Worm (Caenorhabditis elegans) whole organism, young adult: ENCODE data around the gene F55G11.2.

Experiments used
- K12H6.12 ChIP-seq: fragments of 200-800 bp; sonication (Bioruptor generic); optimal IDR thresholded peaks from 2 replicates; lab custom pipeline; 2018; ENCODE audit warnings: mild to moderate bottlenecking, missing genetic modification characterization, missing compliant biosample characterization
- Y67H2A.10 ChIP-seq: fragments of 200-800 bp; sonication (Bioruptor generic); conservative IDR thresholded peaks from 2 replicates; pipeline ENCODE4 v1.3.6; 2022; ENCODE audit warnings: missing genetic modification reagents, missing genetic modification characterization, missing compliant biosample characterization
- aptf-2 ChIP-seq: fragments of 200-800 bp; sonication (Bioruptor generic); conservative IDR thresholded peaks from 2 replicates; pipeline ENCODE4 v1.3.6; 2022; ENCODE audit warnings: missing genetic modification reagents, missing genetic modification characterization, missing compliant biosample characterization
- athp-1 ChIP-seq: sonication (generic microtip); optimal IDR thresholded peaks from 2 replicates; lab custom pipeline; 2017; ENCODE audit warnings: mild to moderate bottlenecking, missing genetic modification characterization, missing compliant biosample characterization
- ceh-27 ChIP-seq: fragments of 200-800 bp; sonication (Bioruptor generic); optimal IDR thresholded peaks from 2 replicates; lab custom pipeline; 2018; ENCODE audit warnings: mild to moderate bottlenecking, missing genetic modification characterization, moderate library complexity, missing compliant biosample characterization
- ceh-40 ChIP-seq: fragments of 200-800 bp; sonication (Bioruptor generic); IDR thresholded peaks from 2 replicates; pipeline ENCODE4 v1.3.6; 2022; ENCODE audit warnings: missing genetic modification characterization, missing compliant biosample characterization
- ceh-79 ChIP-seq: sonication (generic microtip); optimal IDR thresholded peaks from 2 replicates; lab custom pipeline; 2017; ENCODE audit warnings: mild to moderate bottlenecking, missing genetic modification characterization, missing compliant biosample characterization
- egrh-3 ChIP-seq: fragments of 200-800 bp; sonication (Bioruptor generic); IDR thresholded peaks from 2 replicates; pipeline ENCODE4 v1.3.6; 2022; ENCODE audit warnings: missing genetic modification reagents, missing genetic modification characterization, missing compliant biosample characterization
- let-526 ChIP-seq: fragments of 200-800 bp; sonication (Bioruptor generic); IDR thresholded peaks from 2 replicates; pipeline ENCODE4 v1.3.6; 2022; ENCODE audit warnings: missing genetic modification reagents, missing genetic modification characterization, missing compliant biosample characterization
- mes-4 ChIP-seq: sonication (generic microtip); optimal IDR thresholded peaks from 2 replicates; lab custom pipeline; 2016; ENCODE audit warnings: missing genotype, missing genetic modification characterization, missing compliant biosample characterization
- snpc-4 ChIP-seq, 5 experiments: fragments of 150-350 bp in 1 of 5; sonication (generic microtip) in 4 of 5; optimal IDR thresholded peaks; 2 replicates each; lab custom pipeline; 2014 to 2018; ENCODE audit warnings: missing genetic modification characterization in 5 of 5, missing biosample characterization in 3 of 5, antibody characterized with exemption in 2 of 5, mild to moderate bottlenecking in 2 of 5, missing compliant biosample characterization in 2 of 5, missing genotype in 2 of 5, moderate library complexity in 2 of 5, missing genetic modification reagents in 1 of 5
- tbp1 ChIP-seq: fragments of 200-800 bp; sonication (Bioruptor generic); optimal IDR thresholded peaks from 2 replicates; lab custom pipeline; 2018; ENCODE audit warnings: mild to moderate bottlenecking, missing genetic modification characterization, missing compliant biosample characterization
- ztf-6 ChIP-seq: fragments of 200-800 bp; sonication (Bioruptor generic); IDR thresholded peaks from 2 replicates; pipeline ENCODE4 v1.3.6; 2022; ENCODE audit warnings: missing genetic modification reagents, missing genetic modification characterization, missing compliant biosample characterization

DNA sequence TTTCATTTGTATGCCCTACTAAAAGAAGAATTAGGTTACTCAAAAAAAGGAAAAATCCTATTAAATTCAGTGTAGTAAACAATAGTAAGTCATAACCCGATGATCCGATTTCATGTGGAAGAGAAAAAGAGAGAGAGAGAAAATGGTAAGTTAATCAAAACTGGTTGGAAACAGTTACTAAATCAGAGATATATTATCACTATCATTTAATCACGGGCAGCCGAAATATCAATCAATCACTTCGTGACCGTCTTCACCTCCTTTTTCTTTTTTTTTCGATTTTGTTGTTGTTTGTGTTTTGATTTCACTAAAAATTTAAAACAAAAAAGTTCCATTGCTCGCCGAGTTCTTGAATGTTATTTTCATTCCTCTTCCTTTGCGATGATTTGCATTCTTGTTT is 28.5 kb upstream of the F55G11.2 start:
- TF ChIP-seq snpc-4 (GFP tag; optimal IDR thresholded peaks at IDR 0.05; lab: Kevin White, UChicago): no peak
- no peak for TF ChIP-seq snpc-4 (tag; optimal IDR thresholded peaks at IDR 0.05; lab: Kevin White, UChicago)
- TF ChIP-seq athp-1: no peak
- no peak for TF ChIP-seq ceh-40 (GFP tag; lab: Robert Waterston, UW)
- no peak for TF ChIP-seq K12H6.12
- TF ChIP-seq egrh-3 (GFP tag; lab: Robert Waterston, UW): no peak
- no peak for TF ChIP-seq tbp1 (GFP tag; lab: Kevin White, UChicago)
- no peak for TF ChIP-seq aptf-2 (GFP tag; lab: Robert Waterston, UW)
- TF ChIP-seq ztf-6 (GFP tag; lab: Robert Waterston, UW): no peak
- no peak for TF ChIP-seq Y67H2A.10 (GFP tag; lab: Robert Waterston, UW)
- no peak for TF ChIP-seq let-526 (GFP tag; lab: Robert Waterston, UW)
- no peak for TF ChIP-seq mes-4 (tag; lab: Kevin White, UChicago)
- TF ChIP-seq ceh-79: no peak
- no peak for TF ChIP-seq ceh-27
